Worm (Caenorhabditis elegans) whole organism, early embryonic: ENCODE measurements around the gene C31C9.6.
"Not testable (repeated sequence)": the region's sequence is repeated elsewhere in the genome, so short reads cannot be mapped to it uniquely, and the experiment has no call there.

Source experiments
- B0310.2 ChIP-seq: sonication (generic microtip); optimal IDR thresholded peaks from 2 replicates; lab custom pipeline; 2016; ENCODE audit warnings: mild to moderate bottlenecking, missing genetic modification characterization, missing compliant biosample characterization
- F13C5.2 ChIP-seq: sonication (generic microtip); optimal IDR thresholded peaks from 2 replicates; lab custom pipeline; 2017; ENCODE audit warnings: mild to moderate bottlenecking, missing genetic modification characterization, inconsistent platforms, missing compliant biosample characterization
- aly-1 ChIP-seq: sonication (generic microtip); optimal IDR thresholded peaks from 2 replicates; lab custom pipeline; 2016; ENCODE audit warnings: missing genetic modification characterization, missing compliant biosample characterization
- ama-1 ChIP-seq: fragments of 150-350 bp; optimal IDR thresholded peaks from 2 replicates; lab custom pipeline; 2014
- ceh-13 ChIP-seq: fragments of 200-800 bp; sonication (Bioruptor generic); optimal IDR thresholded peaks from 2 replicates; lab custom pipeline; 2018; ENCODE audit warnings: mild to moderate bottlenecking, missing genetic modification characterization, missing compliant biosample characterization
- ceh-36 ChIP-seq: sonication (generic microtip); optimal IDR thresholded peaks from 2 replicates; lab custom pipeline; 2016; ENCODE audit warnings: missing genetic modification characterization, inconsistent platforms, missing compliant biosample characterization
- ets-7 ChIP-seq: sonication (generic microtip); optimal IDR thresholded peaks from 2 replicates; lab custom pipeline; 2016; ENCODE audit warnings: missing genotype, missing genetic modification characterization, missing compliant biosample characterization
- flt-1 ChIP-seq: fragments of 200-800 bp; sonication (Bioruptor generic); IDR thresholded peaks from 2 replicates; pipeline ENCODE4 v1.3.6; 2022; ENCODE audit warnings: missing genetic modification characterization, missing compliant biosample characterization
- hmbx-1 ChIP-seq: sonication (generic microtip); optimal IDR thresholded peaks from 2 replicates; lab custom pipeline; 2016; ENCODE audit warnings: mild to moderate bottlenecking, missing genetic modification characterization, missing compliant biosample characterization
- hmg-4 ChIP-seq: fragments of 200-800 bp; sonication (Bioruptor generic); optimal IDR thresholded peaks from 2 replicates; lab custom pipeline; 2018; ENCODE audit warnings: mild to moderate bottlenecking, missing genetic modification characterization, missing compliant biosample characterization
- hnd-1 ChIP-seq: sonication (generic microtip); optimal IDR thresholded peaks from 2 replicates; lab custom pipeline; 2016; ENCODE audit warnings: missing genetic modification characterization, missing compliant biosample characterization
- pes-1 ChIP-seq: fragments of 200-800 bp; sonication (Bioruptor generic); IDR thresholded peaks from 2 replicates; pipeline ENCODE4 v1.3.6; 2022; ENCODE audit warnings: missing genetic modification reagents, missing genetic modification characterization, missing compliant biosample characterization
- scrt-1 ChIP-seq: fragments of 200-800 bp; sonication (Bioruptor generic); IDR thresholded peaks from 2 replicates; pipeline ENCODE4 v1.3.6; 2022; ENCODE audit warnings: missing genetic modification characterization, missing compliant biosample characterization
- sea-1 ChIP-seq: fragments of 200-800 bp; sonication (Bioruptor generic); conservative IDR thresholded peaks from 2 replicates; pipeline ENCODE4 v1.3.6; 2022; ENCODE audit warnings: missing genetic modification characterization, missing compliant biosample characterization
- tbx-11 ChIP-seq: fragments of 200-800 bp; sonication (Bioruptor generic); IDR thresholded peaks from 2 replicates; pipeline ENCODE4 v1.3.6; 2022; ENCODE audit warnings: missing genetic modification characterization, missing compliant biosample characterization
- tbx-37 ChIP-seq: fragments of 200-800 bp; sonication (Bioruptor generic); conservative IDR thresholded peaks from 2 replicates; pipeline ENCODE4 v1.3.6; 2022; ENCODE audit warnings: missing genetic modification reagents, missing genetic modification characterization, missing compliant biosample characterization
- tra-4 ChIP-seq: sonication (generic microtip); optimal IDR thresholded peaks from 2 replicates; lab custom pipeline; 2017; ENCODE audit warnings: missing genetic modification characterization, missing compliant biosample characterization

C31C9.6 gene

DNA sequence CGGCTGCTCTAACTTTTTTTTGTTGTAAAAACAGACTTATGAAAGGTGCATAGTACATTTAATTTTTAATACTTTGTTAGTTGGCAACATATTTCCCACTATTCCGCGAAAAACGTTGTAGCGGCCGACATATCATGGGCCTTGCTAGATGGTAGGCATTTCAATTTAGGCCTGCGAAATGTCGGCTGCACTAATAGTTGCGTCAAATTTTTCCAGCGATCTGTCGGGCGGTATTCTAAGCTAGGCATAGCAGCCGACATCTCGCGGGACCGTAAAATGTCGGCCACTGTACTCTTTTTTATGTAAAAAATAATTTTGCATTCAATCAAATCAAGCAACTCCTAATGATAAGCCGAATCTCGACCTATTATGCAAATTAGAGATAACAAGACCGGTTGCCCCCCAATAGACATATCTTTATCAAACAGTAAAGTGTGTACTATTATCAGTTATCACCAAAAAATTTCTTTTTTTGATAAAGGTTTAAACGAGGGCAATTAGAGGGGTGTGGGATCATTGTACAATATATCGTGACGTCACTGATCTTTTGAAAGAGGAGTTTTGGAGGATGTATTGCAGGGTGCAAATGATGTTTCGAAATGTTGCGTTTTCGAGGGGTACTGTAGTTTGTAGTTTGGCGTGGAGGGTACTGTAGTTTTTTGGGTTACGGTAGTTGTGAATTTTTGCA is 3.2 kb upstream of the C31C9.6 start:
- TF ChIP-seq scrt-1: no peak
- TF ChIP-seq ceh-36 (tag; lab: Kevin White, UChicago): no peak
- no peak for TF ChIP-seq ama-1 (lab: Kevin White, UChicago)
- TF ChIP-seq tbx-11 (GFP tag; lab: Robert Waterston, UW): no peak
- no peak for TF ChIP-seq ets-7 (tag; lab: Kevin White, UChicago)
- TF ChIP-seq hnd-1 (tag; lab: Kevin White, UChicago): no peak
- TF ChIP-seq flt-1 (GFP tag; lab: Robert Waterston, UW): no peak
- no peak for TF ChIP-seq sea-1 (GFP tag; lab: Robert Waterston, UW)
- TF ChIP-seq tbx-37 (GFP tag; lab: Robert Waterston, UW): no peak
- no peak for TF ChIP-seq aly-1 (tag; lab: Kevin White, UChicago)
- no peak for TF ChIP-seq B0310.2 (tag; lab: Kevin White, UChicago)

ce11 chrII:13664416-13664815 is 2.5 kb upstream of the C31C9.6 start:
- TF ChIP-seq pes-1 (GFP tag; lab: Robert Waterston, UW) (no peak), ceh-13 (GFP tag; lab: Kevin White, UChicago) (no peak)

ce11 chrII:13658424-13658823 is 3.5 kb downstream of the C31C9.6 start:
- 0 out of 2 replicates have a peak, but pooled peaks have one; percentile 35 for TF ChIP-seq pes-1 (GFP tag; lab: Robert Waterston, UW)

ce11 chrII:13654723-13655122 is 7.2 kb downstream of the C31C9.6 start, which contains the start of gene C31C9.9:
Gene C31C9.9 (plus strand): TSS chrII:13655023.
- TF ChIP-seq sea-1 (GFP tag; lab: Robert Waterston, UW); pes-1 (GFP tag; lab: Robert Waterston, UW); hmbx-1: not testable (repeated sequence)

- TF ChIP-seq B0310.2 (tag; lab: Kevin White, UChicago): no peak
- TF ChIP-seq ceh-36 (tag; lab: Kevin White, UChicago): no peak
- no peak for TF ChIP-seq pes-1 (GFP tag; lab: Robert Waterston, UW)
- no peak for TF ChIP-seq tbx-11 (GFP tag; lab: Robert Waterston, UW)
- no peak for TF ChIP-seq ama-1 (lab: Kevin White, UChicago)
- no peak for TF ChIP-seq hmg-4 (GFP tag; lab: Kevin White, UChicago)
- no peak for TF ChIP-seq tbx-37 (GFP tag; lab: Robert Waterston, UW)
- no peak for TF ChIP-seq tra-4
- no peak for TF ChIP-seq scrt-1
- no peak for TF ChIP-seq ceh-13 (GFP tag; lab: Kevin White, UChicago)
- no peak for TF ChIP-seq hmbx-1
- TF ChIP-seq sea-1 (GFP tag; lab: Robert Waterston, UW): no peak
- no peak for TF ChIP-seq F13C5.2 (tag; lab: Kevin White, UChicago)
- no peak for TF ChIP-seq hnd-1 (tag; lab: Kevin White, UChicago)
- no peak for TF ChIP-seq ets-7 (tag; lab: Kevin White, UChicago)
- no peak for TF ChIP-seq flt-1 (GFP tag; lab: Robert Waterston, UW)
- no peak for TF ChIP-seq aly-1 (tag; lab: Kevin White, UChicago)
Measured at ce11 chrII:13648230-13648629, 13.7 kb downstream of the C31C9.6 start, which contains the start of gene fbxa-169. Gene fbxa-169 (plus strand): TSS chrII:13648530.

DNA sequence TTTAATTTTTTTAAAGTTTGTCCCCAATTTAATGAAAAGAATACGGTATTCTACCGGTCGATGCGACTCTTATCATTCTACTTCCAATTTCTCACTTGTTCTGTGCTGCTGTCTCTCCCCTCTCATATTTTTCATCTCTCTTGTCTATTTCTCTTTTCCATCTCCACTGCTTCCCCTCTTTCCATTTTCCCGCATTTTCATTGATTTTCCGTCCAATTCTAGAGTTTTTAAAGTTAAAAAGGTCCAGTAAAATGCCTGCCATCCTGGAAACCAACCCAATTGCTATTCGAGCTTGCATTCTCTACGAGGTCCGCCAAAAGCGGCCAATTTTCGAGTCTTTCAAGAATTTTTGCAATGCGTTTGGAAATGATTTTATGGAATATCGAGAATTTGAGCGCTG is 20.6 kb downstream of the C31C9.6 start, which contains the start of gene fbxa-167:
TSS of gene fbxa-167 (plus strand) at position 179 of the 400 bp plus-strand sequence.
- no peak for TF ChIP-seq flt-1 (GFP tag; lab: Robert Waterston, UW)
- TF ChIP-seq hnd-1 (tag; lab: Kevin White, UChicago): no peak
- TF ChIP-seq F13C5.2 (tag; lab: Kevin White, UChicago): no peak
- no peak for TF ChIP-seq ceh-13 (GFP tag; lab: Kevin White, UChicago)
- TF ChIP-seq pes-1 (GFP tag; lab: Robert Waterston, UW): no peak
- no peak for TF ChIP-seq tbx-11 (GFP tag; lab: Robert Waterston, UW)
- no peak for TF ChIP-seq ets-7 (tag; lab: Kevin White, UChicago)
- TF ChIP-seq scrt-1: no peak
- no peak for TF ChIP-seq sea-1 (GFP tag; lab: Robert Waterston, UW)
- no peak for TF ChIP-seq tbx-37 (GFP tag; lab: Robert Waterston, UW)

DNA sequence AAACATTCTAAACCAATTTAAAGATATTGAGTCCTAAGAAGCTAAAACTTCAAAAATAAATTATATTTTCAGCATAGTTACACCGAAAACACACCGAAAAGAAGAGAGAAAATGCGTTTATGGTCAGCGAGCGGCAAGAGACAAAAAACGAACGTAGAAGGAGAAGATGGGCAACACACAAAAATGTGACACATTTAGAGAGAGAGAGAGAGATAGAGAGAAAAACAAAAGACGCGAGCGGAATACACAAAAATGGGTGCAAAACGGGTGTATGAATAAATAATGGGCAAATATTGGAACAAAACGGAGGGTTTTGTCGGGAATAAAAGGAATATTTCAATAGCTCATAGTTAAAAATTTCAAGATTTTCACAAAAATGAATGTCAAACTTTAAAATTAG is 21.7 kb downstream of the C31C9.6 start:
- TF ChIP-seq ceh-36 (tag; lab: Kevin White, UChicago): no peak

ce11 chrII:13638576-13638975 is 23.3 kb downstream of the C31C9.6 start:
- TF ChIP-seq B0310.2 (tag; lab: Kevin White, UChicago) (no peak), tbx-37 (GFP tag; lab: Robert Waterston, UW) (no peak), tra-4 (no peak), pes-1 (GFP tag; lab: Robert Waterston, UW) (no peak), hmbx-1 (no peak)
